Worm (Caenorhabditis elegans) whole organism, L4 larva: ENCODE data around the gene F46C8.3.
A peak's percentile ranks its signal among the peaks of the same experiment; 100 is the strongest.

Source experiments
- D1046.2 ChIP-seq: fragments of 200-800 bp; sonication (Bioruptor generic); IDR thresholded peaks from 2 replicates; pipeline ENCODE4 v1.3.6; 2022; ENCODE audit warnings: missing genetic modification characterization, missing compliant biosample characterization
- F26F4.8 ChIP-seq: fragments of 200-800 bp; sonication (Bioruptor generic); conservative IDR thresholded peaks from 2 replicates; pipeline ENCODE4 v1.3.6; 2022; ENCODE audit warnings: missing genetic modification characterization, missing compliant biosample characterization
- F37D6.2 ChIP-seq: sonication (generic microtip); optimal IDR thresholded peaks from 2 replicates; lab custom pipeline; 2016; ENCODE audit warnings: mild to moderate bottlenecking, missing genetic modification characterization, missing compliant biosample characterization
- F49E8.2 ChIP-seq: sonication (generic microtip); optimal IDR thresholded peaks from 2 replicates; lab custom pipeline; 2016; ENCODE audit warnings: missing compliant biosample characterization, mild to moderate bottlenecking, missing genetic modification characterization, borderline replicate concordance
- R02D3.7 ChIP-seq: fragments of 150-350 bp; sonication (generic microtip); optimal IDR thresholded peaks from 3 replicates; lab custom pipeline; 2014; ENCODE audit warnings: missing biosample characterization, missing genetic modification characterization
- T20F7.1 ChIP-seq: fragments of 200-800 bp; sonication (Bioruptor generic); optimal IDR thresholded peaks from 2 replicates; lab custom pipeline; 2018; ENCODE audit warnings: mild to moderate bottlenecking, missing genetic modification characterization, missing compliant biosample characterization
- Y48G9A.11 ChIP-seq: fragments of 200-800 bp; sonication (Bioruptor generic); IDR thresholded peaks from 2 replicates; pipeline ENCODE4 v1.3.6; 2022; ENCODE audit warnings: missing genetic modification reagents, missing genetic modification characterization, missing compliant biosample characterization
- ZK337.2 ChIP-seq: fragments of 200-800 bp; sonication (Bioruptor generic); IDR thresholded peaks from 2 replicates; pipeline ENCODE4 v1.3.6; 2022; ENCODE audit warnings: missing genetic modification reagents, missing genetic modification characterization, missing compliant biosample characterization
- ZK546.5 ChIP-seq, 2 experiments: sonication (generic microtip); optimal IDR thresholded peaks; 2 replicates each; lab custom pipeline; 2017; ENCODE audit warnings: missing biosample characterization in 2 of 2, missing genetic modification characterization in 2 of 2
- aha-1 ChIP-seq: fragments of 150-350 bp; peaks from one replicate; lab custom pipeline; 2014; ENCODE audit warnings: missing biosample characterization, missing genetic modification characterization
- ama-1 ChIP-seq: fragments of 150-350 bp; optimal IDR thresholded peaks from 2 replicates; lab custom pipeline; 2014; ENCODE audit warnings: inconsistent platforms, mixed read lengths
- ceh-28 ChIP-seq: fragments of 150-350 bp; optimal IDR thresholded peaks from 2 replicates; lab custom pipeline; 2014; ENCODE audit warnings: missing biosample characterization, missing genetic modification reagents, missing genetic modification characterization
- ceh-32 ChIP-seq: sonication (generic microtip); optimal IDR thresholded peaks from 2 replicates; lab custom pipeline; 2016; ENCODE audit warnings: mild to moderate bottlenecking, missing genetic modification characterization, missing compliant biosample characterization; ENCODE audit not compliant: poor library complexity
- ceh-44 ChIP-seq: fragments of 200-800 bp; sonication (Bioruptor generic); IDR thresholded peaks from 2 replicates; pipeline ENCODE4 v1.3.6; 2022; ENCODE audit warnings: missing genetic modification reagents, missing genetic modification characterization, missing compliant biosample characterization
- cey-2 ChIP-seq: sonication (generic microtip); optimal IDR thresholded peaks from 3 replicates; lab custom pipeline; 2017; ENCODE audit warnings: missing genetic modification characterization, mild to moderate bottlenecking, missing compliant biosample characterization, antibody characterized with exemption, borderline replicate concordance; ENCODE audit not compliant: insufficient read depth
- ctbp-1 ChIP-seq: fragments of 200-800 bp; sonication (Bioruptor generic); IDR thresholded peaks from 2 replicates; pipeline ENCODE4 v1.3.6; 2022; ENCODE audit warnings: missing genetic modification reagents, missing genetic modification characterization, missing compliant biosample characterization
- dpl-1 ChIP-seq: fragments of 150-350 bp; optimal IDR thresholded peaks from 2 replicates; lab custom pipeline; 2014; ENCODE audit warnings: missing biosample characterization, missing genetic modification reagents, missing genetic modification characterization
- duxl-1 ChIP-seq: sonication (generic microtip); optimal IDR thresholded peaks from 2 replicates; lab custom pipeline; 2016; ENCODE audit warnings: mild to moderate bottlenecking, missing genetic modification characterization, moderate library complexity, missing compliant biosample characterization; ENCODE audit not compliant: poor library complexity
- dve-1 ChIP-seq: sonication (generic microtip); optimal IDR thresholded peaks from 2 replicates; lab custom pipeline; 2017; ENCODE audit warnings: antibody characterized with exemption, mild to moderate bottlenecking, missing genetic modification characterization, missing compliant biosample characterization; ENCODE audit not compliant: insufficient read depth
- egl-43 ChIP-seq: fragments of 200-800 bp; sonication (Bioruptor generic); IDR thresholded peaks from 2 replicates; pipeline ENCODE4 v1.3.6; 2022; ENCODE audit warnings: missing genetic modification reagents, missing genetic modification characterization, missing compliant biosample characterization
- fkh-10 ChIP-seq: fragments of 150-350 bp; optimal IDR thresholded peaks from 2 replicates; lab custom pipeline; 2014; ENCODE audit warnings: missing biosample characterization, missing genetic modification reagents, missing genetic modification characterization
- hif-1 ChIP-seq, 2 experiments: sonication (generic microtip); optimal IDR thresholded peaks; 2 replicates each; lab custom pipeline; 2016 to 2017; ENCODE audit warnings: missing compliant biosample characterization in 2 of 2, missing genetic modification characterization in 2 of 2, missing genetic modification reagents in 2 of 2, missing genotype in 2 of 2, mild to moderate bottlenecking in 1 of 2
- hlh-11 ChIP-seq: fragments of 200-800 bp; sonication (Bioruptor generic); optimal IDR thresholded peaks from 2 replicates; lab custom pipeline; 2018; ENCODE audit warnings: mild to moderate bottlenecking, missing genetic modification characterization, missing compliant biosample characterization
- lin-38 ChIP-seq: fragments of 200-800 bp; sonication (Bioruptor generic); IDR thresholded peaks from 2 replicates; pipeline ENCODE4 v1.3.6; 2022; ENCODE audit warnings: missing genetic modification reagents, missing genetic modification characterization, missing compliant biosample characterization
- lir-3 ChIP-seq: sonication (generic microtip); optimal IDR thresholded peaks from 2 replicates; lab custom pipeline; 2016; ENCODE audit warnings: mild to moderate bottlenecking, missing genetic modification characterization, missing compliant biosample characterization
- lsy-2 ChIP-seq, 2 experiments: fragments of 150-350 bp in 1 of 2; sonication (generic microtip) in 1 of 2; optimal IDR thresholded peaks; 2 replicates each; lab custom pipeline; 2014 to 2017; ENCODE audit warnings: missing biosample characterization in 2 of 2, missing genetic modification characterization in 2 of 2
- mdt-29 ChIP-seq: fragments of 200-800 bp; sonication (Bioruptor generic); IDR thresholded peaks from 2 replicates; pipeline ENCODE4 v1.3.6; 2022; ENCODE audit warnings: missing genetic modification reagents, missing genetic modification characterization, missing compliant biosample characterization
- mes-2 ChIP-seq: sonication (generic microtip); optimal IDR thresholded peaks from 2 replicates; lab custom pipeline; 2016; ENCODE audit warnings: missing genotype, mild to moderate bottlenecking, missing genetic modification characterization, missing compliant biosample characterization; ENCODE audit not compliant: poor library complexity, severe bottlenecking
- mxl-3 ChIP-seq: fragments of 200-800 bp; sonication (Bioruptor generic); optimal IDR thresholded peaks from 2 replicates; lab custom pipeline; 2018; ENCODE audit warnings: mild to moderate bottlenecking, missing genetic modification characterization, missing compliant biosample characterization
- nhr-102 ChIP-seq: sonication (generic microtip); optimal IDR thresholded peaks from 2 replicates; lab custom pipeline; 2016; ENCODE audit warnings: mild to moderate bottlenecking, missing genetic modification characterization, moderate library complexity, missing compliant biosample characterization
- nhr-111 ChIP-seq: fragments of 200-800 bp; sonication (Bioruptor generic); optimal IDR thresholded peaks from 2 replicates; lab custom pipeline; 2018; ENCODE audit warnings: mild to moderate bottlenecking, missing genetic modification characterization, missing compliant biosample characterization
- nhr-28 ChIP-seq: fragments of 150-350 bp; optimal IDR thresholded peaks from 2 replicates; lab custom pipeline; 2014; ENCODE audit warnings: missing biosample characterization, missing genetic modification characterization
- php-3 ChIP-seq: fragments of 200-800 bp; sonication (Bioruptor generic); IDR thresholded peaks from 2 replicates; pipeline ENCODE4 v1.3.6; 2022; ENCODE audit warnings: missing genetic modification reagents, missing genetic modification characterization, missing compliant biosample characterization
- rbr-2 ChIP-seq: sonication (generic microtip); optimal IDR thresholded peaks from 2 replicates; lab custom pipeline; 2016; ENCODE audit warnings: missing genotype, missing genetic modification characterization, missing compliant biosample characterization
- saeg-2 ChIP-seq: fragments of 200-800 bp; sonication (Bioruptor generic); IDR thresholded peaks from 2 replicates; pipeline ENCODE4 v1.3.6; 2022; ENCODE audit warnings: missing genetic modification reagents, missing genetic modification characterization, missing compliant biosample characterization
- set-16 ChIP-seq: fragments of 200-800 bp; sonication (Bioruptor generic); IDR thresholded peaks from 2 replicates; pipeline ENCODE4 v1.3.6; 2022; ENCODE audit warnings: missing genetic modification reagents, missing genetic modification characterization, missing compliant biosample characterization
- spr-1 ChIP-seq: sonication (generic microtip); optimal IDR thresholded peaks from 2 replicates; lab custom pipeline; 2016; ENCODE audit warnings: mild to moderate bottlenecking, missing genetic modification characterization, missing compliant biosample characterization
- unc-130 ChIP-seq: sonication (generic microtip); optimal IDR thresholded peaks from 2 replicates; lab custom pipeline; 2016; ENCODE audit warnings: missing genetic modification reagents, missing genetic modification characterization, missing compliant biosample characterization
- unc-62 ChIP-seq, 3 experiments: fragments of 150-350 bp in 1 of 3; sonication (generic microtip); optimal IDR thresholded peaks in 2 of 3; peaks in 1 of 3; 1 replicate in 1 of 3; 2 replicates in 2 of 3; lab custom pipeline; 2014 to 2017; ENCODE audit warnings: missing biosample characterization in 3 of 3, missing genetic modification characterization in 3 of 3, missing genetic modification reagents in 3 of 3, missing genotype in 1 of 3
- ztf-7 ChIP-seq: fragments of 150-350 bp; optimal IDR thresholded peaks from 2 replicates; lab custom pipeline; 2014; ENCODE audit warnings: missing biosample characterization, missing genetic modification characterization

The F46C8.3 gene

ce11 chrX:7563425-7563824, 38.1 kb downstream of the F46C8.3 start:
- TF ChIP-seq mxl-3 (GFP tag; lab: Kevin White, UChicago) = no peak
- no peak for TF ChIP-seq unc-130 (GFP tag; lab: Kevin White, UChicago)
- TF ChIP-seq set-16 (GFP tag; lab: Robert Waterston, UW) = no peak
- TF ChIP-seq dpl-1 (GFP tag; lab: Kevin White, UChicago) = no peak
- no peak for TF ChIP-seq mes-2
- no peak for TF ChIP-seq ceh-32 (tag; lab: Kevin White, UChicago)
- TF ChIP-seq lin-38 (GFP tag; lab: Robert Waterston, UW) = no peak
- no peak for TF ChIP-seq R02D3.7

ce11 chrX:7565005-7565404, 39.6 kb downstream of the F46C8.3 start, which contains the start of gene vps-52:
vps-52 (plus strand) TSS chrX:7565323.
- peak; percentile 33 for TF ChIP-seq mes-2
- TF ChIP-seq nhr-28 (tag; lab: Kevin White, UChicago) = no peak
- TF ChIP-seq saeg-2 (GFP tag; lab: Robert Waterston, UW) = no peak
- TF ChIP-seq Y48G9A.11 (GFP tag; lab: Robert Waterston, UW) = no peak
- no peak for TF ChIP-seq ctbp-1
- peak in 1 of 2 experiments; percentile 4 for TF ChIP-seq lsy-2 (tag; optimal IDR thresholded peaks at IDR 0.05; lab: Kevin White, UChicago)
- no peak for TF ChIP-seq mxl-3 (GFP tag; lab: Kevin White, UChicago)
- peak; percentile 92 for TF ChIP-seq T20F7.1
- no peak for TF ChIP-seq D1046.2 (GFP tag; lab: Robert Waterston, UW)
- peak; percentile 7 for TF ChIP-seq dve-1 (tag; lab: Kevin White, UChicago)

ce11 chrX:7568684-7569289, 43.4 kb downstream of the F46C8.3 start:
- TF ChIP-seq hlh-11 (tag; lab: Kevin White, UChicago) (peak; percentile 8), nhr-111 (GFP tag; lab: Kevin White, UChicago) (no peak), egl-43 (GFP tag; lab: Robert Waterston, UW) (no peak), ctbp-1 (no peak), ama-1 (lab: Kevin White, UChicago) (no peak), dve-1 (tag; lab: Kevin White, UChicago) (no peak), nhr-28 (tag; lab: Kevin White, UChicago) (peak; percentile 45), lir-3 (tag; lab: Kevin White, UChicago) (no peak), unc-62 (GFP tag; optimal IDR thresholded peaks at IDR 0.05 in 1 of 2; lab: Kevin White, UChicago) (peak in 1 of 2 experiments; percentile 77), unc-62 (tag; optimal IDR thresholded peaks at IDR 0.05; lab: Kevin White, UChicago) (no peak), hif-1 (tag; optimal IDR thresholded peaks at IDR 0.05; lab: Kevin White, UChicago) (no peak), lin-38 (GFP tag; lab: Robert Waterston, UW) (0 out of 2 replicates have a peak, but pooled peaks have one; percentile 10), F37D6.2 (tag; lab: Kevin White, UChicago) (no peak), spr-1 (tag; lab: Kevin White, UChicago) (no peak), php-3 (GFP tag; lab: Robert Waterston, UW) (no peak)

- TF ChIP-seq F37D6.2 (tag; lab: Kevin White, UChicago) (no peak), ztf-7 (no peak), F26F4.8 (GFP tag; lab: Robert Waterston, UW) (no peak), mxl-3 (GFP tag; lab: Kevin White, UChicago) (no peak), ceh-28 (peak; percentile 26), F49E8.2 (tag; lab: Kevin White, UChicago) (no peak), ctbp-1 (no peak), aha-1 (peak; percentile 82), php-3 (GFP tag; lab: Robert Waterston, UW) (0 out of 2 replicates have a peak, but pooled peaks have one; percentile 31), rbr-2 (tag; lab: Kevin White, UChicago) (peak; percentile 36), ZK337.2 (GFP tag; lab: Robert Waterston, UW) (peak; percentile 56; the same call in 1 of the 2 replicates), duxl-1 (tag; lab: Kevin White, UChicago) (peak; percentile 35), cey-2 (tag; lab: Kevin White, UChicago) (no peak), fkh-10 (GFP tag; lab: Kevin White, UChicago) (no peak), ceh-44 (GFP tag; lab: Robert Waterston, UW) (no peak), nhr-102 (peak; percentile 32), ZK546.5 (tag; optimal IDR thresholded peaks at IDR 0.05; lab: Kevin White, UChicago) (no peak), mdt-29 (no peak)
These were observed 44.5 kb downstream of the F46C8.3 start, which contains the start of gene apy-1 for ce11 chrX:7569685-7570518. apy-1 (minus strand) TSS chrX:7569722.
